Worm (Caenorhabditis elegans): Measurements from ENCODE around the gene srt-6.

ce11 chrV:7454236-7454635, 45.6 kb upstream of the srt-6 start, which contains the start of gene try-8:
- TF ChIP-seq jun-1 (tag; optimal IDR thresholded peaks at IDR 0.05): no peak
- no peak for TF ChIP-seq ZK546.5 (tag; optimal IDR thresholded peaks at IDR 0.05)
- no peak for TF ChIP-seq snpc-4 (tag; optimal IDR thresholded peaks at IDR 0.05)
- no peak for TF ChIP-seq fkh-10 (GFP tag; optimal IDR thresholded peaks at IDR 0.05)
- TF ChIP-seq nhr-12 (tag; optimal IDR thresholded peaks at IDR 0.05): no peak
- no peak for TF ChIP-seq unc-62 (GFP tag; optimal IDR thresholded peaks at IDR 0.05)
- no peak for TF ChIP-seq elt-1 (tag; optimal IDR thresholded peaks at IDR 0.05)
- no peak for TF ChIP-seq nhr-28 (tag; optimal IDR thresholded peaks at IDR 0.05)
- no peak for TF ChIP-seq nhr-237 (tag; optimal IDR thresholded peaks at IDR 0.05)
- TF ChIP-seq lin-15B (tag; optimal IDR thresholded peaks at IDR 0.05): no peak
- TF ChIP-seq ceh-82 (tag; optimal IDR thresholded peaks at IDR 0.05): no peak
